Fruit fly (Drosophila melanogaster): ENCODE measurements around the gene Rab27.

- no peak for TF ChIP-seq insv (optimal IDR thresholded peaks at IDR 0.05)
- no peak for TF ChIP-seq psq (optimal IDR thresholded peaks at IDR 0.05)
- TF ChIP-seq h (optimal IDR thresholded peaks at IDR 0.05): no peak
- TF ChIP-seq ttk (optimal IDR thresholded peaks at IDR 0.05): no peak
- no peak for TF ChIP-seq Sin3A (optimal IDR thresholded peaks at IDR 0.05)
- TF ChIP-seq Myc (optimal IDR thresholded peaks at IDR 0.05): no peak
Measured at dm6 chrX:1470562-1470961, 6.2 kb downstream of the Rab27 start, which contains the start of gene pck.

Data from Kc167 (cell line).